Worm (Caenorhabditis elegans) whole organism, L1 larva: ENCODE measurements around the gene F28F8.7.
A peak's percentile ranks its signal among the peaks of the same experiment; 100 is the strongest.

Source experiments
- C34B4.2 ChIP-seq: sonication (generic microtip); optimal IDR thresholded peaks from 2 replicates; lab custom pipeline; 2017; ENCODE audit warnings: mild to moderate bottlenecking, missing genetic modification characterization, missing compliant biosample characterization
- F16B12.6 ChIP-seq: fragments of 150-350 bp; optimal IDR thresholded peaks from 2 replicates; lab custom pipeline; 2014; ENCODE audit warnings: missing biosample characterization, missing genetic modification characterization
- aha-1 ChIP-seq: fragments of 150-350 bp; optimal IDR thresholded peaks from 2 replicates; lab custom pipeline; 2014; ENCODE audit warnings: missing biosample characterization, missing genetic modification characterization
- alr-1 ChIP-seq: fragments of 200-800 bp; sonication (Bioruptor generic); optimal IDR thresholded peaks from 2 replicates; lab custom pipeline; 2018; ENCODE audit warnings: borderline replicate concordance, mild to moderate bottlenecking, missing genetic modification characterization, missing compliant biosample characterization
- aly-2 ChIP-seq: fragments of 150-350 bp; optimal IDR thresholded peaks from 2 replicates; lab custom pipeline; 2014; ENCODE audit warnings: missing biosample characterization, missing genetic modification characterization
- ama-1 ChIP-seq: fragments of 150-350 bp; optimal IDR thresholded peaks from 2 replicates; lab custom pipeline; 2014
- blmp-1 ChIP-seq: fragments of 150-350 bp; optimal IDR thresholded peaks from 2 replicates; lab custom pipeline; 2014; ENCODE audit warnings: missing biosample characterization, missing genetic modification characterization
- ceh-63 ChIP-seq: fragments of 200-800 bp; sonication (Bioruptor generic); optimal IDR thresholded peaks from 2 replicates; lab custom pipeline; 2018; ENCODE audit warnings: mild to moderate bottlenecking, missing genetic modification characterization, missing compliant biosample characterization
- ceh-88 ChIP-seq: fragments of 200-800 bp; sonication (Bioruptor generic); IDR thresholded peaks from 2 replicates; pipeline ENCODE4 v1.3.6; 2022; ENCODE audit warnings: missing genetic modification characterization, missing compliant biosample characterization
- efl-1 ChIP-seq, 4 experiments: fragments of 150-350 bp; optimal IDR thresholded peaks in 3 of 4; peaks in 1 of 4; 1 replicate in 1 of 4; 2 replicates in 3 of 4; lab custom pipeline; 2014; ENCODE audit warnings: missing biosample characterization in 2 of 4, missing genetic modification characterization in 2 of 4, missing genetic modification reagents in 2 of 4
- egl-27 ChIP-seq, 2 experiments: fragments of 150-350 bp in 1 of 2; sonication (generic microtip); optimal IDR thresholded peaks; 3 replicates each; lab custom pipeline; 2017 to 2018; ENCODE audit warnings: missing biosample characterization in 2 of 2, missing genetic modification characterization in 2 of 2, missing genetic modification reagents in 2 of 2
- elt-2 ChIP-seq: sonication (generic microtip); optimal IDR thresholded peaks from 2 replicates; lab custom pipeline; 2016; ENCODE audit warnings: missing genetic modification characterization, mild to moderate bottlenecking, inconsistent platforms, missing compliant biosample characterization, missing genetic modification reagents
- elt-3 ChIP-seq, 6 experiments: fragments of 150-350 bp in 1 of 6; sonication (generic microtip); optimal IDR thresholded peaks; 2 replicates each; lab custom pipeline; 2017 to 2018; ENCODE audit warnings: missing biosample characterization in 6 of 6, missing genetic modification characterization in 6 of 6, inconsistent platforms in 1 of 6
- fkh-10 ChIP-seq: sonication (generic microtip); optimal IDR thresholded peaks from 2 replicates; lab custom pipeline; 2017; ENCODE audit warnings: missing biosample characterization, missing genetic modification reagents, missing genetic modification characterization
- fos-1 ChIP-seq: fragments of 150-350 bp; optimal IDR thresholded peaks from 2 replicates; lab custom pipeline; 2014; ENCODE audit warnings: missing biosample characterization, missing genetic modification characterization
- grh-1 ChIP-seq: fragments of 200-800 bp; sonication (Bioruptor generic); IDR thresholded peaks from 2 replicates; pipeline ENCODE4 v1.3.6; 2022; ENCODE audit warnings: missing genetic modification reagents, missing genetic modification characterization, missing compliant biosample characterization
- hpl-2 ChIP-seq: fragments of 150-350 bp; optimal IDR thresholded peaks from 2 replicates; lab custom pipeline; 2014; ENCODE audit warnings: missing biosample characterization, missing genetic modification reagents, missing genetic modification characterization
- isw-1 ChIP-seq: fragments of 200-800 bp; sonication (Bioruptor generic); IDR thresholded peaks from 2 replicates; pipeline ENCODE4 v1.3.6; 2022; ENCODE audit warnings: missing genetic modification characterization, missing compliant biosample characterization
- jun-1 ChIP-seq: fragments of 150-350 bp; optimal IDR thresholded peaks from 2 replicates; lab custom pipeline; 2014; ENCODE audit warnings: missing biosample characterization, missing genetic modification reagents, missing genetic modification characterization
- lin-13 ChIP-seq: fragments of 150-350 bp; optimal IDR thresholded peaks from 2 replicates; lab custom pipeline; 2014; ENCODE audit warnings: missing biosample characterization, missing genetic modification reagents, missing genetic modification characterization
- lin-15B ChIP-seq: fragments of 150-350 bp; sonication (generic microtip); optimal IDR thresholded peaks from 3 replicates; lab custom pipeline; 2014; ENCODE audit warnings: missing biosample characterization, missing genetic modification characterization
- lin-35 ChIP-seq, 2 experiments: fragments of 150-350 bp; optimal IDR thresholded peaks; 2 replicates each; lab custom pipeline; 2014; ENCODE audit warnings: missing biosample characterization in 2 of 2, missing genetic modification characterization in 2 of 2, missing genetic modification reagents in 2 of 2
- lir-3 ChIP-seq: sonication (generic microtip); optimal IDR thresholded peaks from 2 replicates; lab custom pipeline; 2016; ENCODE audit warnings: mild to moderate bottlenecking, missing genetic modification characterization, moderate library complexity, missing compliant biosample characterization; ENCODE audit not compliant: poor library complexity
- mab-9 ChIP-seq: fragments of 200-800 bp; sonication (Bioruptor generic); IDR thresholded peaks from 2 replicates; pipeline ENCODE4 v1.3.6; 2022; ENCODE audit warnings: missing genetic modification reagents, missing genetic modification characterization, missing compliant biosample characterization
- mef-2 ChIP-seq: fragments of 150-350 bp; optimal IDR thresholded peaks from 2 replicates; lab custom pipeline; 2014; ENCODE audit warnings: missing biosample characterization, missing genetic modification characterization
- nhr-11 ChIP-seq: fragments of 150-350 bp; optimal IDR thresholded peaks from 2 replicates; lab custom pipeline; 2014; ENCODE audit warnings: missing biosample characterization, missing genetic modification characterization
- nhr-12 ChIP-seq: sonication (generic microtip); optimal IDR thresholded peaks from 2 replicates; lab custom pipeline; 2017; ENCODE audit warnings: missing biosample characterization, missing genetic modification characterization
- nhr-28 ChIP-seq: fragments of 150-350 bp; optimal IDR thresholded peaks from 2 replicates; lab custom pipeline; 2014; ENCODE audit warnings: missing biosample characterization, missing genetic modification characterization
- nhr-47 ChIP-seq: sonication (generic microtip); optimal IDR thresholded peaks from 2 replicates; lab custom pipeline; 2016; ENCODE audit warnings: mild to moderate bottlenecking, missing genetic modification characterization, moderate library complexity, missing compliant biosample characterization
- nhr-84 ChIP-seq: sonication (generic microtip); optimal IDR thresholded peaks from 2 replicates; lab custom pipeline; 2017; ENCODE audit warnings: missing biosample characterization, missing genetic modification characterization
- nhr-85 ChIP-seq: sonication (generic microtip); peaks from one replicate; lab custom pipeline; 2016; ENCODE audit warnings: missing genetic modification characterization, inconsistent platforms, missing compliant biosample characterization
- pag-3 ChIP-seq: sonication (generic microtip); optimal IDR thresholded peaks from 2 replicates; lab custom pipeline; 2017; ENCODE audit warnings: missing genetic modification characterization, mild to moderate bottlenecking, missing compliant biosample characterization, antibody characterized with exemption, borderline replicate concordance; ENCODE audit not compliant: insufficient read depth
- skn-1 ChIP-seq: fragments of 150-350 bp; optimal IDR thresholded peaks from 2 replicates; lab custom pipeline; 2014; ENCODE audit warnings: missing biosample characterization, missing genetic modification characterization
- snpc-4 ChIP-seq: fragments of 150-350 bp; optimal IDR thresholded peaks from 2 replicates; lab custom pipeline; 2014; ENCODE audit warnings: missing biosample characterization, missing genetic modification characterization
- sox-4 ChIP-seq: sonication (generic microtip); optimal IDR thresholded peaks from 2 replicates; lab custom pipeline; 2016; ENCODE audit warnings: missing genetic modification characterization, missing compliant biosample characterization
- sptf-1 ChIP-seq: fragments of 150-350 bp; optimal IDR thresholded peaks from 2 replicates; lab custom pipeline; 2014; ENCODE audit warnings: missing biosample characterization, missing genetic modification characterization
- sup-37 ChIP-seq: fragments of 200-800 bp; sonication (Bioruptor generic); optimal IDR thresholded peaks from 2 replicates; lab custom pipeline; 2018; ENCODE audit warnings: mild to moderate bottlenecking, missing genetic modification characterization, missing compliant biosample characterization
- swsn-7 ChIP-seq: sonication (generic microtip); optimal IDR thresholded peaks from 2 replicates; lab custom pipeline; 2016; ENCODE audit warnings: missing genetic modification characterization, missing compliant biosample characterization
- tbx-2 ChIP-seq: sonication (generic microtip); optimal IDR thresholded peaks from 2 replicates; lab custom pipeline; 2016; ENCODE audit warnings: missing genetic modification characterization, missing compliant biosample characterization
- unc-30 ChIP-seq: sonication (generic microtip); optimal IDR thresholded peaks from 2 replicates; lab custom pipeline; 2017; ENCODE audit warnings: missing biosample characterization, missing genetic modification characterization
- unc-62 ChIP-seq: fragments of 150-350 bp; optimal IDR thresholded peaks from 2 replicates; lab custom pipeline; 2014; ENCODE audit warnings: missing biosample characterization, missing genetic modification reagents, missing genetic modification characterization
- unc-86 ChIP-seq: sonication (generic microtip); optimal IDR thresholded peaks from 2 replicates; lab custom pipeline; 2016; ENCODE audit warnings: missing genetic modification characterization, missing compliant biosample characterization
- unc-98 ChIP-seq: fragments of 200-800 bp; sonication (Bioruptor generic); IDR thresholded peaks from 2 replicates; pipeline ENCODE4 v1.3.6; 2022; ENCODE audit warnings: missing genetic modification characterization, missing compliant biosample characterization
- vab-15 ChIP-seq: sonication (generic microtip); optimal IDR thresholded peaks from 2 replicates; lab custom pipeline; 2017; ENCODE audit warnings: missing genotype, mild to moderate bottlenecking, missing genetic modification characterization, missing compliant biosample characterization
- xbp-1 ChIP-seq: sonication (generic microtip); optimal IDR thresholded peaks from 2 replicates; lab custom pipeline; 2016; ENCODE audit warnings: missing genetic modification characterization, missing compliant biosample characterization
- zip-4 ChIP-seq: fragments of 200-800 bp; sonication (Bioruptor generic); optimal IDR thresholded peaks from 2 replicates; lab custom pipeline; 2018; ENCODE audit warnings: mild to moderate bottlenecking, missing genetic modification characterization, moderate library complexity, missing compliant biosample characterization
- ztf-4 ChIP-seq: fragments of 150-350 bp; optimal IDR thresholded peaks from 2 replicates; lab custom pipeline; 2014; ENCODE audit warnings: missing biosample characterization, missing genetic modification characterization

Gene F28F8.7

ce11 chrV:15578386-15578785 is 12.0 kb downstream of the F28F8.7 start, which contains the start of gene F28F8.9 (continued):
- TF ChIP-seq alr-1 (tag; lab: Kevin White, UChicago) (no peak), unc-86 (tag; lab: Kevin White, UChicago) (no peak), lin-15B (no peak), unc-98 (no peak), ama-1 (lab: Kevin White, UChicago) (no peak), snpc-4 (tag; lab: Kevin White, UChicago) (peak; percentile 40), lir-3 (tag; lab: Kevin White, UChicago) (no peak), egl-27 (tag; optimal IDR thresholded peaks at IDR 0.05; lab: Kevin White, UChicago) (no peak), ceh-88 (GFP tag; lab: Robert Waterston, UW) (no peak), mab-9 (GFP tag; lab: Robert Waterston, UW) (no peak), mef-2 (tag; lab: Kevin White, UChicago) (no peak), aha-1 (tag; lab: Kevin White, UChicago) (no peak), unc-62 (GFP tag; lab: Kevin White, UChicago) (no peak), zip-4 (GFP tag; lab: Kevin White, UChicago) (no peak), isw-1 (GFP tag; lab: Robert Waterston, UW) (peak; percentile 40), sptf-1 (tag; lab: Kevin White, UChicago) (no peak), fos-1 (tag; lab: Kevin White, UChicago) (peak; percentile 41), C34B4.2 (tag; lab: Kevin White, UChicago) (no peak), ztf-4 (tag; lab: Kevin White, UChicago) (no peak), sox-4 (tag; lab: Kevin White, UChicago) (no peak), skn-1 (tag; lab: Kevin White, UChicago) (peak; percentile 76), efl-1 (optimal IDR thresholded peaks at IDR 0.05; lab: Kevin White, UChicago) (peak; percentile 44 to 94), efl-1 (GFP tag; optimal IDR thresholded peaks at IDR 0.05 in 1 of 2; lab: Kevin White, UChicago) (peak; percentile 93 to 99), F16B12.6 (tag; lab: Kevin White, UChicago) (peak; percentile 4), ceh-63 (GFP tag; lab: Kevin White, UChicago) (no peak), unc-30 (tag; lab: Kevin White, UChicago) (no peak), hpl-2 (GFP tag; lab: Kevin White, UChicago) (no peak), grh-1 (no peak), fkh-10 (GFP tag; lab: Kevin White, UChicago) (no peak), lin-13 (GFP tag; lab: Kevin White, UChicago) (peak; percentile 43)

ce11 chrV:15577395-15577896 is 13.0 kb downstream of the F28F8.7 start, which contains the start of gene atx-3:
TSS of gene atx-3 (minus strand) at chrV:15577445.
- TF ChIP-seq blmp-1 (tag; lab: Kevin White, UChicago), result peak; percentile 56
- peak in 1 of 6 experiments; percentile 19 for TF ChIP-seq elt-3 (tag; optimal IDR thresholded peaks at IDR 0.05; lab: Kevin White, UChicago)
- no peak for TF ChIP-seq nhr-28 (tag; lab: Kevin White, UChicago)
- no peak for TF ChIP-seq efl-1 (optimal IDR thresholded peaks at IDR 0.05; lab: Kevin White, UChicago)
- peak in 1 of 2 experiments; percentile 4 for TF ChIP-seq efl-1 (GFP tag; optimal IDR thresholded peaks at IDR 0.05 in 1 of 2; lab: Kevin White, UChicago)
- peak; percentile 54 for TF ChIP-seq nhr-85 (tag; lab: Kevin White, UChicago)

ce11 chrV:15575305-15575704 is 15.1 kb downstream of the F28F8.7 start, which contains the start of gene mdt-28:
TSS of gene mdt-28 (minus strand) at chrV:15575405.
- TF ChIP-seq swsn-7 (tag; lab: Kevin White, UChicago), result no peak
- TF ChIP-seq sox-4 (tag; lab: Kevin White, UChicago), result no peak
- no peak for TF ChIP-seq elt-2 (tag; lab: Kevin White, UChicago)
- no peak for TF ChIP-seq tbx-2 (tag; lab: Kevin White, UChicago)
- TF ChIP-seq efl-1 (optimal IDR thresholded peaks at IDR 0.05; lab: Kevin White, UChicago), result no peak
- no peak for TF ChIP-seq efl-1 (GFP tag; optimal IDR thresholded peaks at IDR 0.05 in 1 of 2; lab: Kevin White, UChicago)
- TF ChIP-seq sup-37, result no peak
- no peak for TF ChIP-seq nhr-84 (tag; lab: Kevin White, UChicago)
- no peak for TF ChIP-seq nhr-11
- no peak for TF ChIP-seq pag-3 (tag; lab: Kevin White, UChicago)
- no peak for TF ChIP-seq unc-62 (GFP tag; lab: Kevin White, UChicago)
- no peak for TF ChIP-seq xbp-1 (tag; lab: Kevin White, UChicago)
- TF ChIP-seq lin-35 (GFP tag; optimal IDR thresholded peaks at IDR 0.05; lab: Kevin White, UChicago), result no peak
- TF ChIP-seq ceh-63 (GFP tag; lab: Kevin White, UChicago), result no peak
- no peak for TF ChIP-seq nhr-28 (tag; lab: Kevin White, UChicago)
- no peak for TF ChIP-seq nhr-47 (tag; lab: Kevin White, UChicago)
- TF ChIP-seq vab-15 (tag; lab: Kevin White, UChicago), result no peak
- no peak for TF ChIP-seq jun-1 (tag; lab: Kevin White, UChicago)
- no peak for TF ChIP-seq nhr-12 (tag; lab: Kevin White, UChicago)
- TF ChIP-seq aly-2 (tag; lab: Kevin White, UChicago), result no peak
